Fruit fly (Drosophila melanogaster): Measurements from ENCODE around the gene CG12320.
A peak's percentile ranks its signal among the peaks of the same experiment; 100 is the strongest.

CG12320 gene

DNA sequence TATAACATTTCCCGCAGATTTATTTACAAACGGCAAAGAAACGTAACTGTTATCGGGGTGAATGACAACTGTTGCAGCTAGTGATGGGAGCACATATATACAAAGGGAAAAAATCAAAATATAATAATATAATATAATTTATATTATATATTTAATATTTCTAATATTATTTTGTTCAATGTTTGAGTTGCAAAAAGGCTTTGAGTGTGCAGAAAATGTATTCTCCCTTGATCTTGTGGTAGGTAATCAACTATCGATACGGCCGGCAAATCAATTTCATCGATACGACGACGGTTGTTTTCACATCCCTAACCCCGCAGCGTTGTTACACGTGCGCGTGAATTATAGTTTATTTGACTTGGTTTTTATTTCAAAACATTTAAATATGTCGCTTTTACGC, 29.1 kb downstream of the CG12320 start, which contains the start of the genes mTerf5 and Non3 (continued):
- TF ChIP-seq CG7928 (GFP tag; optimal IDR thresholded peaks at IDR 0.05) (no peak), CG7357 (GFP tag; IDR thresholded peaks at IDR 0.05) (no peak), insv (GFP tag; optimal IDR thresholded peaks at IDR 0.05) (peak in 1 of 2 experiments; percentile 26), CG8388 (GFP tag; optimal IDR thresholded peaks at IDR 0.05) (peak; percentile 61), MBD-R2 (GFP tag; IDR thresholded peaks at IDR 0.05) (peak; percentile 86), CG18619 (GFP tag; optimal IDR thresholded peaks at IDR 0.05) (peak; percentile 9), Hr39 (optimal IDR thresholded peaks at IDR 0.05) (no peak), B-H2 (GFP tag; optimal IDR thresholded peaks at IDR 0.05) (peak; percentile 70), schlank (tag; optimal IDR thresholded peaks at IDR 0.05) (no peak), zf30C (GFP tag; optimal IDR thresholded peaks at IDR 0.05) (peak; percentile 7), CG9932 (GFP tag; IDR thresholded peaks at IDR 0.05) (peak; percentile 73), prd (optimal IDR thresholded peaks at IDR 0.05) (no peak), prd (GFP tag; IDR thresholded peaks at IDR 0.05) (peak; percentile 66), CG4730 (GFP tag; IDR thresholded peaks at IDR 0.05) (peak; percentile 21; the same call in 1 of the 2 replicates), pho (GFP tag; optimal IDR thresholded peaks at IDR 0.05) (peak; percentile 32), CG15514 (GFP tag; optimal IDR thresholded peaks at IDR 0.05) (peak; percentile 62), Doc3 (GFP tag; IDR thresholded peaks at IDR 0.05; ENCODE audit: partially characterized antibody) (peak; percentile 89), br (optimal IDR thresholded peaks at IDR 0.05) (no peak), CG7987 (GFP tag; optimal IDR thresholded peaks at IDR 0.05) (peak; percentile 9), zen (tag; optimal IDR thresholded peaks at IDR 0.05) (peak; percentile 67), Hand (GFP tag; optimal IDR thresholded peaks at IDR 0.05) (no peak), fd102C (GFP tag; optimal IDR thresholded peaks at IDR 0.05) (no peak), MESR4 (GFP tag; optimal IDR thresholded peaks at IDR 0.05) (peak; percentile 36), Trl (optimal IDR thresholded peaks at IDR 0.05) (no peak), Trl (GFP tag; optimal IDR thresholded peaks at IDR 0.05) (no peak), ase (GFP tag; IDR thresholded peaks at IDR 0.05) (0 out of 3 replicates have a peak, but pooled peaks have one; percentile 30), CG8290 (GFP tag; optimal IDR thresholded peaks at IDR 0.05) (peak; percentile 52), CG8290 (tag; optimal IDR thresholded peaks at IDR 0.05) (peak in 1 of 2 experiments; percentile 20), CG1832 (GFP tag; optimal IDR thresholded peaks at IDR 0.05) (no peak), slou (GFP tag; optimal IDR thresholded peaks at IDR 0.05) (no peak), H15 (GFP tag; IDR thresholded peaks at IDR 0.05) (peak; percentile 15; the same call in 1 of the 3 replicates), ewg (GFP tag; optimal IDR thresholded peaks at IDR 0.05) (peak; percentile 81), CG4360 (GFP tag; IDR thresholded peaks at IDR 0.05) (no peak), caup (GFP tag; optimal IDR thresholded peaks at IDR 0.05; ENCODE audit: severe bottlenecking) (peak; percentile 58), CG9817 (tag; optimal IDR thresholded peaks at IDR 0.05) (peak; percentile 68), lola (GFP tag; optimal IDR thresholded peaks at IDR 0.05) (peak in 1 of 3 experiments; percentile 61), vvl (GFP tag; IDR thresholded peaks at IDR 0.05) (peak; percentile 66), CG4404 (GFP tag; IDR thresholded peaks at IDR 0.05) (peak; percentile 34; the same call in 1 of the 2 replicates), CG3847 (GFP tag; IDR thresholded peaks at IDR 0.05) (peak; percentile 54), CG14050 (GFP tag; IDR thresholded peaks at IDR 0.05) (no peak), bowl (GFP tag; IDR thresholded peaks at IDR 0.05) (no peak), B-H1 (GFP tag; IDR thresholded peaks at IDR 0.05) (no peak), CG3995 (GFP tag; optimal IDR thresholded peaks at IDR 0.05) (no peak), trh (GFP tag; optimal IDR thresholded peaks at IDR 0.05) (no peak), mam (GFP tag; optimal IDR thresholded peaks at IDR 0.05) (peak; percentile 45), slp2 (GFP tag; optimal IDR thresholded peaks at IDR 0.05) (no peak), Sin3A (optimal IDR thresholded peaks at IDR 0.05) (no peak), sob (GFP tag; IDR thresholded peaks at IDR 0.05) (peak; percentile 25; the same call in 1 of the 2 replicates), CG15479 (GFP tag; optimal IDR thresholded peaks at IDR 0.05) (no peak), CG18011 (GFP tag; optimal IDR thresholded peaks at IDR 0.05) (peak; percentile 6), Six4 (GFP tag; optimal IDR thresholded peaks at IDR 0.05) (peak; percentile 51), CG9727 (GFP tag; optimal IDR thresholded peaks at IDR 0.05) (peak; percentile 60), stwl (tag; optimal IDR thresholded peaks at IDR 0.05) (peak; percentile 67)

All from whole organism, embryonic.